Worm (Caenorhabditis elegans) whole organism, L4/young adult: ENCODE measurements around the gene rsp-2.

Experiments
- W03F9.2 ChIP-seq: fragments of 150-350 bp; optimal IDR thresholded peaks from 2 replicates; lab custom pipeline; 2014; ENCODE audit warnings: missing biosample characterization, missing genetic modification characterization
- dao-5 ChIP-seq: sonication (generic microtip); optimal IDR thresholded peaks from 2 replicates; lab custom pipeline; 2016; ENCODE audit warnings: missing genotype, missing genetic modification characterization, moderate library complexity, missing compliant biosample characterization
- him-1 ChIP-seq: sonication (generic microtip); optimal IDR thresholded peaks from 2 replicates; lab custom pipeline; 2016; ENCODE audit warnings: missing genotype, missing genetic modification reagents, missing genetic modification characterization, missing compliant biosample characterization

The rsp-2 gene

ce11 chrII:11476410-11476809 is 23.7 kb upstream of the rsp-2 start, which contains the start of gene W02B12.16:
W02B12.16 (minus strand) TSS chrII:11476510.
- TF ChIP-seq dao-5 (no peak), W03F9.2 (tag; lab: Kevin White, UChicago) (no peak), him-1 (tag; lab: Kevin White, UChicago) (no peak)

ce11 chrII:11473525-11474181 is 20.9 kb upstream of the rsp-2 start, which contains the start of the genes metl-1 and W02B12.11:
metl-1 (minus strand) TSS chrII:11473575.
W02B12.11 (plus strand) TSS chrII:11473861.
- TF ChIP-seq him-1 (tag; lab: Kevin White, UChicago) (peak; percentile 38), dao-5 (no peak), W03F9.2 (tag; lab: Kevin White, UChicago) (peak; percentile 85)

- TF ChIP-seq W03F9.2 (tag; lab: Kevin White, UChicago) = no peak
- no peak for TF ChIP-seq him-1 (tag; lab: Kevin White, UChicago)
- TF ChIP-seq dao-5 = no peak
These were observed 19.8 kb upstream of the rsp-2 start for ce11 chrII:11472542-11472941.

- TF ChIP-seq dao-5 (no peak), him-1 (tag; lab: Kevin White, UChicago) (no peak), W03F9.2 (tag; lab: Kevin White, UChicago) (no peak)
These were observed 19.2 kb upstream of the rsp-2 start, which contains the start of gene mfn-1 for ce11 chrII:11471916-11472315. mfn-1 (minus strand) TSS chrII:11472016.

- TF ChIP-seq W03F9.2 (tag; lab: Kevin White, UChicago) = no peak
- no peak for TF ChIP-seq him-1 (tag; lab: Kevin White, UChicago)
- no peak for TF ChIP-seq dao-5
These were observed 16.9 kb upstream of the rsp-2 start, which contains the start of gene cisd-1 for ce11 chrII:11469574-11470108. cisd-1 (minus strand) TSS chrII:11469624.

- TF ChIP-seq dao-5 (no peak), W03F9.2 (tag; lab: Kevin White, UChicago) (no peak), him-1 (tag; lab: Kevin White, UChicago) (no peak)
These were observed 14.8 kb upstream of the rsp-2 start, which contains the start of gene klp-17 for ce11 chrII:11467541-11467940. klp-17 (minus strand) TSS chrII:11467641.

- TF ChIP-seq him-1 (tag; lab: Kevin White, UChicago) (no peak), W03F9.2 (tag; lab: Kevin White, UChicago) (peak; percentile 47), dao-5 (no peak)
These were observed 11.7 kb upstream of the rsp-2 start, which contains the start of the genes aars-1 and rga-1 for ce11 chrII:11464427-11464944. aars-1 (minus strand) TSS chrII:11464497. rga-1 (plus strand) TSS chrII:11464894.

ce11 chrII:11463899-11464298 is 11.1 kb upstream of the rsp-2 start:
- no peak for TF ChIP-seq W03F9.2 (tag; lab: Kevin White, UChicago)
- no peak for TF ChIP-seq dao-5
- TF ChIP-seq him-1 (tag; lab: Kevin White, UChicago) = no peak

- TF ChIP-seq dao-5 (no peak), him-1 (tag; lab: Kevin White, UChicago) (no peak), W03F9.2 (tag; lab: Kevin White, UChicago) (no peak)
These were observed 7.1 kb upstream of the rsp-2 start for ce11 chrII:11459883-11460282.

- TF ChIP-seq him-1 (tag; lab: Kevin White, UChicago) (no peak), dao-5 (no peak), W03F9.2 (tag; lab: Kevin White, UChicago) (no peak)
These were observed 3.0 kb upstream of the rsp-2 start for ce11 chrII:11455715-11456114.

ce11 chrII:11455140-11455539 is 2.4 kb upstream of the rsp-2 start:
- no peak for TF ChIP-seq dao-5
- no peak for TF ChIP-seq him-1 (tag; lab: Kevin White, UChicago)
- no peak for TF ChIP-seq W03F9.2 (tag; lab: Kevin White, UChicago)

ce11 chrII:11453639-11454038 is 884 bp upstream of the rsp-2 start:
- TF ChIP-seq W03F9.2 (tag; lab: Kevin White, UChicago) (no peak), dao-5 (no peak), him-1 (tag; lab: Kevin White, UChicago) (no peak)

- TF ChIP-seq him-1 (tag; lab: Kevin White, UChicago) (peak; percentile 64), dao-5 (peak; percentile 39), W03F9.2 (tag; lab: Kevin White, UChicago) (peak; percentile 96)
These were observed 270 bp upstream of the rsp-2 start, which contains the start of gene rsp-1 for ce11 chrII:11453025-11453424. rsp-1 (plus strand) TSS chrII:11453362.

- TF ChIP-seq dao-5 = no peak
- no peak for TF ChIP-seq W03F9.2 (tag; lab: Kevin White, UChicago)
- no peak for TF ChIP-seq him-1 (tag; lab: Kevin White, UChicago)
These were observed 1.0 kb downstream of the rsp-2 start for ce11 chrII:11451738-11452137.
